Fruit fly (Drosophila melanogaster) whole organism, embryonic: ENCODE data around the gene CG14282.

Experiments
- Atf-2 ChIP-seq: fragments of 200-800 bp; sonication (Bioruptor generic); optimal IDR thresholded peaks from 2 replicates; lab custom pipeline; 2016; ENCODE audit warnings: missing biosample characterization, missing genetic modification characterization
- BtbVII ChIP-seq: fragments of 200-800 bp; sonication (Bioruptor generic); optimal IDR thresholded peaks from 3 replicates; lab custom pipeline; 2017; ENCODE audit warnings: missing biosample characterization, mild to moderate bottlenecking, missing genetic modification characterization
- CG11085 ChIP-seq: fragments of 200-800 bp; sonication (Bioruptor generic); IDR thresholded peaks from 2 replicates; pipeline ENCODE4 v1.3.6; 2022; ENCODE audit warnings: missing biosample characterization, missing genetic modification characterization
- CG13424 ChIP-seq: fragments of 200-800 bp; sonication (Bioruptor generic); optimal IDR thresholded peaks from 2 replicates; lab custom pipeline; 2019; ENCODE audit warnings: missing biosample characterization, mild to moderate bottlenecking, missing genetic modification characterization, moderate library complexity
- CG14014 ChIP-seq: fragments of 200-800 bp; sonication (Bioruptor generic); IDR thresholded peaks from 2 replicates; pipeline ENCODE4 v1.3.6; 2022; ENCODE audit warnings: missing biosample characterization, missing genetic modification characterization
- CG14710 ChIP-seq: fragments of 200-800 bp; sonication (Bioruptor generic); optimal IDR thresholded peaks from 3 replicates; lab custom pipeline; 2019; ENCODE audit warnings: missing biosample characterization, mild to moderate bottlenecking, missing genetic modification characterization, moderate library complexity
- CG15269 ChIP-seq: fragments of 200-800 bp; sonication (Bioruptor generic); optimal IDR thresholded peaks from 2 replicates; lab custom pipeline; 2018; ENCODE audit warnings: missing biosample characterization, mild to moderate bottlenecking, missing genetic modification characterization, moderate library complexity
- CG17359 ChIP-seq: fragments of 200-800 bp; sonication (Bioruptor generic); optimal IDR thresholded peaks from 3 replicates; lab custom pipeline; 2018; ENCODE audit warnings: missing biosample characterization, mild to moderate bottlenecking, missing genetic modification characterization, moderate library complexity
- CG18599 ChIP-seq: fragments of 200-800 bp; sonication (Bioruptor generic); optimal IDR thresholded peaks from 3 replicates; lab custom pipeline; 2017; ENCODE audit warnings: missing biosample characterization, missing genetic modification characterization, mild to moderate bottlenecking, moderate library complexity, missing genetic modification reagents
- CG31388 ChIP-seq: fragments of 200-800 bp; sonication (Bioruptor generic); optimal IDR thresholded peaks from 2 replicates; lab custom pipeline; 2016; ENCODE audit warnings: missing biosample characterization, missing genetic modification characterization
- CG31441 ChIP-seq: fragments of 200-800 bp; sonication (Bioruptor generic); IDR thresholded peaks from 2 replicates; pipeline ENCODE4 v1.3.6; 2022; ENCODE audit warnings: missing biosample characterization, missing genetic modification characterization
- CG32772 ChIP-seq: fragments of 200-800 bp; sonication (Bioruptor generic); IDR thresholded peaks from 2 replicates; pipeline ENCODE4 v1.3.6; 2022; ENCODE audit warnings: missing biosample characterization, missing genetic modification characterization
- CG4424 ChIP-seq: fragments of 200-800 bp; sonication (Bioruptor generic); optimal IDR thresholded peaks from 3 replicates; lab custom pipeline; 2016; ENCODE audit warnings: missing biosample characterization, missing genetic modification characterization
- CG4820 ChIP-seq: fragments of 200-800 bp; sonication (Bioruptor generic); optimal IDR thresholded peaks from 3 replicates; lab custom pipeline; 2016; ENCODE audit warnings: missing biosample characterization, missing genetic modification characterization
- CG4854 ChIP-seq: fragments of 200-800 bp; sonication (Bioruptor generic); optimal IDR thresholded peaks from 2 replicates; lab custom pipeline; 2016; ENCODE audit warnings: missing biosample characterization, missing genetic modification characterization, inconsistent platforms
- CG7987 ChIP-seq: fragments of 200-800 bp; sonication (Bioruptor generic); optimal IDR thresholded peaks from 2 replicates; lab custom pipeline; 2018; ENCODE audit warnings: missing biosample characterization, mild to moderate bottlenecking, missing genetic modification characterization, moderate library complexity
- CG8359 ChIP-seq: fragments of 200-800 bp; sonication (Bioruptor generic); optimal IDR thresholded peaks from 2 replicates; lab custom pipeline; 2017; ENCODE audit warnings: missing biosample characterization, mild to moderate bottlenecking, missing genetic modification characterization, borderline replicate concordance
- CG8944 ChIP-seq: fragments of 200-800 bp; sonication (Bioruptor generic); optimal IDR thresholded peaks from 3 replicates; lab custom pipeline; 2016; ENCODE audit warnings: missing biosample characterization, missing genetic modification characterization
- CG9437 ChIP-seq: fragments of 200-800 bp; sonication (Bioruptor generic); optimal IDR thresholded peaks from 2 replicates; lab custom pipeline; 2018; ENCODE audit warnings: missing biosample characterization, mild to moderate bottlenecking, missing genetic modification characterization
- CG9727 ChIP-seq: fragments of 200-800 bp; sonication (Bioruptor generic); optimal IDR thresholded peaks from 3 replicates; lab custom pipeline; 2017; ENCODE audit warnings: missing biosample characterization, mild to moderate bottlenecking, missing genetic modification characterization
- D19A ChIP-seq: fragments of 200-800 bp; optimal IDR thresholded peaks from 3 replicates; lab custom pipeline; 2019; ENCODE audit warnings: missing biosample characterization, mild to moderate bottlenecking, missing genetic modification characterization, moderate library complexity
- HLHmδ ChIP-seq: fragments of 200-800 bp; sonication (Bioruptor generic); optimal IDR thresholded peaks from 2 replicates; lab custom pipeline; 2018; ENCODE audit warnings: missing biosample characterization, mild to moderate bottlenecking, missing genetic modification characterization, moderate library complexity
- Hr78 ChIP-seq, 2 experiments: fragments of 200-800 bp in 1 of 2; fragments of >200 bp in 1 of 2; sonication (Bioruptor generic) in 1 of 2; optimal IDR thresholded peaks; 2 replicates each; lab custom pipeline; 2017 to 2019; ENCODE audit warnings: missing biosample characterization in 2 of 2, missing genetic modification characterization in 2 of 2, mild to moderate bottlenecking in 1 of 2, moderate library complexity in 1 of 2
- Kr ChIP-seq: fragments of 200-800 bp; sonication (Bioruptor generic); optimal IDR thresholded peaks from 2 replicates; lab custom pipeline; 2017; ENCODE audit warnings: missing biosample characterization, mild to moderate bottlenecking, missing genetic modification characterization
- MESR4 ChIP-seq: fragments of 200-800 bp; sonication (Bioruptor generic); optimal IDR thresholded peaks from 2 replicates; lab custom pipeline; 2018; ENCODE audit warnings: missing biosample characterization, mild to moderate bottlenecking, missing genetic modification characterization, moderate library complexity
- MTF-1 ChIP-seq: fragments of 200-800 bp; sonication (Bioruptor generic); optimal IDR thresholded peaks from 2 replicates; lab custom pipeline; 2018; ENCODE audit warnings: missing biosample characterization, mild to moderate bottlenecking, missing genetic modification characterization, borderline replicate concordance
- NC2β ChIP-seq: fragments of 200-800 bp; sonication (Bioruptor generic); optimal IDR thresholded peaks from 2 replicates; lab custom pipeline; 2016; ENCODE audit warnings: missing biosample characterization, missing genetic modification characterization
- Neu2 ChIP-seq: fragments of 200-800 bp; sonication (Bioruptor generic); optimal IDR thresholded peaks from 3 replicates; lab custom pipeline; 2016; ENCODE audit warnings: missing biosample characterization, missing genetic modification characterization, borderline replicate concordance
- Ptx1 ChIP-seq: fragments of 200-800 bp; sonication (Bioruptor generic); IDR thresholded peaks from 2 replicates; pipeline ENCODE4 v1.3.6; 2022; ENCODE audit warnings: missing biosample characterization, missing genetic modification characterization
- Rx ChIP-seq: fragments of 200-800 bp; sonication (Bioruptor generic); IDR thresholded peaks from 2 replicates; pipeline ENCODE4 v1.3.6; 2022; ENCODE audit warnings: missing biosample characterization, missing genetic modification characterization
- Scr ChIP-seq: fragments of 200-800 bp; sonication (Bioruptor generic); IDR thresholded peaks from 2 replicates; pipeline ENCODE4 v1.3.6; 2022; ENCODE audit warnings: missing biosample characterization, missing genetic modification characterization; ENCODE audit not compliant: partially characterized antibody
- Sox102F ChIP-seq: fragments of 200-800 bp; sonication (Bioruptor generic); optimal IDR thresholded peaks from 2 replicates; lab custom pipeline; 2018; ENCODE audit warnings: missing biosample characterization, mild to moderate bottlenecking, missing genetic modification characterization, moderate library complexity
- Sry-δ ChIP-seq: fragments of 200-800 bp; sonication (Bioruptor generic); optimal IDR thresholded peaks from 2 replicates; lab custom pipeline; 2016; ENCODE audit warnings: missing biosample characterization, missing genetic modification characterization
- Trl ChIP-seq, 3 experiments: fragments of >200 bp in 2 of 3; fragments of 200-800 bp in 1 of 3; sonication (Bioruptor generic) in 1 of 3; optimal IDR thresholded peaks; 2 replicates in 1 of 3; 3 replicates in 2 of 3; lab custom pipeline; 2016 to 2017; ENCODE audit warnings: missing biosample characterization in 1 of 3, missing genetic modification characterization in 1 of 3
- amos ChIP-seq: fragments of 200-800 bp; sonication (Bioruptor generic); IDR thresholded peaks from 2 replicates; pipeline ENCODE4 v1.3.6; 2022; ENCODE audit warnings: missing biosample characterization, missing genetic modification characterization; ENCODE audit not compliant: partially characterized antibody
- bsh ChIP-seq, 2 experiments: fragments of 200-800 bp; sonication (Bioruptor generic); optimal IDR thresholded peaks; 2 replicates each; lab custom pipeline; 2017 to 2018; ENCODE audit warnings: mild to moderate bottlenecking in 2 of 2, missing biosample characterization in 2 of 2, missing genetic modification characterization in 2 of 2, moderate library complexity in 1 of 2
- cas ChIP-seq: fragments of 200-800 bp; sonication (Bioruptor generic); IDR thresholded peaks from 2 replicates; pipeline ENCODE4 v1.3.6; 2022; ENCODE audit warnings: missing biosample characterization, missing genetic modification characterization
- chm ChIP-seq: fragments of 200-800 bp; sonication (Bioruptor generic); IDR thresholded peaks from 2 replicates; pipeline ENCODE4 v1.3.6; 2022; ENCODE audit warnings: missing biosample characterization, missing genetic modification characterization
- ci ChIP-seq: fragments of 200-800 bp; sonication (Bioruptor generic); IDR thresholded peaks from 3 replicates; pipeline ENCODE4 v1.3.6; 2022; ENCODE audit warnings: missing biosample characterization, missing genetic modification characterization
- dmrt99B ChIP-seq: fragments of 200-800 bp; sonication (Bioruptor generic); optimal IDR thresholded peaks from 2 replicates; lab custom pipeline; 2018; ENCODE audit warnings: missing biosample characterization, mild to moderate bottlenecking, missing genetic modification characterization, moderate library complexity
- emc ChIP-seq: fragments of 200-800 bp; sonication (Bioruptor generic); optimal IDR thresholded peaks from 2 replicates; lab custom pipeline; 2016; ENCODE audit warnings: missing biosample characterization, missing genetic modification characterization
- her ChIP-seq: fragments of 200-800 bp; sonication (Bioruptor generic); optimal IDR thresholded peaks from 2 replicates; lab custom pipeline; 2016; ENCODE audit warnings: missing biosample characterization, missing genetic modification characterization
- kay ChIP-seq: fragments of 200-800 bp; sonication (Bioruptor generic); optimal IDR thresholded peaks from 2 replicates; lab custom pipeline; 2016; ENCODE audit warnings: missing biosample characterization, missing genetic modification characterization
- phol ChIP-seq: fragments of 200-800 bp; sonication (Bioruptor generic); optimal IDR thresholded peaks from 3 replicates; lab custom pipeline; 2018; ENCODE audit warnings: missing biosample characterization, mild to moderate bottlenecking, missing genetic modification characterization, moderate library complexity
- pzg ChIP-seq: fragments of 200-800 bp; sonication (Bioruptor generic); optimal IDR thresholded peaks from 3 replicates; lab custom pipeline; 2018; ENCODE audit warnings: missing biosample characterization, mild to moderate bottlenecking, missing genetic modification characterization, moderate library complexity
- row ChIP-seq: fragments of 200-800 bp; sonication (Bioruptor generic); IDR thresholded peaks from 3 replicates; pipeline ENCODE4 v1.3.6; 2022; ENCODE audit warnings: missing biosample characterization, missing genetic modification characterization
- sens ChIP-seq: fragments of 200-800 bp; sonication (Bioruptor generic); peaks from one replicate; lab custom pipeline; 2016; ENCODE audit warnings: missing biosample characterization, missing genetic modification characterization
- wdn ChIP-seq: fragments of 200-800 bp; sonication (Bioruptor generic); IDR thresholded peaks from 2 replicates; pipeline ENCODE4 v1.3.6; 2022; ENCODE audit warnings: missing biosample characterization, missing genetic modification characterization
- zfh1 ChIP-seq: fragments of 200-800 bp; sonication (Bioruptor generic); IDR thresholded peaks from 3 replicates; pipeline ENCODE4 v1.3.6; 2022; ENCODE audit warnings: missing biosample characterization, missing genetic modification characterization

CG14282 gene

dm6 chr3R:19153502-19153983, 23.3 kb upstream of the CG14282 start, which contains the start of gene CG5835 (continued):
- TF ChIP-seq CG8359: peak; percentile 50
- 0 out of 2 replicates have a peak, but pooled peaks have one; percentile 13 for TF ChIP-seq CG14014
- TF ChIP-seq CG4820 (GFP tag; lab: Kevin White, UChicago): no peak
- TF ChIP-seq CG4854: no peak
- peak; percentile 61 for TF ChIP-seq CG7987 (GFP tag; lab: Kevin White, UChicago)
- TF ChIP-seq Ptx1 (GFP tag; lab: Robert Waterston, UW): no peak
- TF ChIP-seq emc (GFP tag; lab: Kevin White, UChicago): no peak
- peak; percentile 26; the same call in 1 of the 2 replicates for TF ChIP-seq CG31441 (GFP tag; lab: Robert Waterston, UW)
- 0 out of 2 replicates have a peak, but pooled peaks have one; percentile 12 for TF ChIP-seq Scr (GFP tag; lab: Robert Waterston, UW)
- TF ChIP-seq Sox102F: peak; percentile 39
- TF ChIP-seq Hr78 (GFP tag; optimal IDR thresholded peaks at IDR 0.05; lab: Kevin White, UChicago): peak in 1 of 2 experiments; percentile 41
- no peak for TF ChIP-seq HLHmδ (GFP tag; lab: Kevin White, UChicago)
- TF ChIP-seq D19A (tag; lab: Kevin White, UChicago): no peak
- no peak for TF ChIP-seq CG32772 (GFP tag; lab: Robert Waterston, UW)
- TF ChIP-seq CG17359 (tag; lab: Kevin White, UChicago): peak; percentile 27
- peak; percentile 28 for TF ChIP-seq CG18599
- TF ChIP-seq her (GFP tag; lab: Kevin White, UChicago): peak; percentile 8
- peak; percentile 63 for TF ChIP-seq row (GFP tag; lab: Robert Waterston, UW)
- peak; percentile 32; the same call in 1 of the 2 replicates for TF ChIP-seq amos
- peak; percentile 72 for TF ChIP-seq ci (GFP tag; lab: Robert Waterston, UW)
- TF ChIP-seq cas (GFP tag; lab: Robert Waterston, UW): no peak
- peak; percentile 38 for TF ChIP-seq BtbVII (GFP tag; lab: Kevin White, UChicago)
- peak in 1 of 2 experiments; percentile 4 for TF ChIP-seq Trl (optimal IDR thresholded peaks at IDR 0.05; lab: Kevin White, UChicago)
- TF ChIP-seq Trl (GFP tag; optimal IDR thresholded peaks at IDR 0.05; lab: Kevin White, UChicago): no peak
- TF ChIP-seq CG11085 (GFP tag; lab: Robert Waterston, UW): 0 out of 2 replicates have a peak, but pooled peaks have one; percentile 23
- peak; percentile 25 for TF ChIP-seq CG13424 (tag; lab: Kevin White, UChicago)
- peak; percentile 34 for TF ChIP-seq kay
- TF ChIP-seq Atf-2: no peak
- no peak for TF ChIP-seq Neu2 (GFP tag; lab: Kevin White, UChicago)
- peak; percentile 14 for TF ChIP-seq MESR4 (GFP tag; lab: Kevin White, UChicago)
- TF ChIP-seq CG31388 (GFP tag; lab: Kevin White, UChicago): no peak
- TF ChIP-seq chm (GFP tag; lab: Robert Waterston, UW): no peak
- TF ChIP-seq Kr (GFP tag; lab: Kevin White, UChicago): no peak
- TF ChIP-seq Rx (GFP tag; lab: Robert Waterston, UW): 0 out of 2 replicates have a peak, but pooled peaks have one; percentile 15
- peak; percentile 1 for TF ChIP-seq CG14710 (tag; lab: Kevin White, UChicago)
- TF ChIP-seq CG9727 (GFP tag; lab: Kevin White, UChicago): no peak
- TF ChIP-seq CG4424 (GFP tag; lab: Kevin White, UChicago): peak; percentile 11
- peak; percentile 37 for TF ChIP-seq CG15269 (tag; lab: Kevin White, UChicago)
- peak; percentile 16 for TF ChIP-seq sens (GFP tag; lab: Kevin White, UChicago)
- TF ChIP-seq bsh (GFP tag; optimal IDR thresholded peaks at IDR 0.05; lab: Kevin White, UChicago): peak; percentile 11 to 29
- TF ChIP-seq MTF-1: peak; percentile 18
- peak; percentile 11 for TF ChIP-seq pzg (GFP tag; lab: Kevin White, UChicago)
- no peak for TF ChIP-seq CG9437
- TF ChIP-seq dmrt99B (tag; lab: Kevin White, UChicago): peak; percentile 22
- TF ChIP-seq wdn (GFP tag; lab: Robert Waterston, UW): no peak
- TF ChIP-seq CG8944 (GFP tag; lab: Kevin White, UChicago): no peak
- no peak for TF ChIP-seq NC2β (GFP tag; lab: Kevin White, UChicago)
- TF ChIP-seq zfh1 (GFP tag; lab: Robert Waterston, UW): no peak; the same call in 2 of the 3 replicates
- TF ChIP-seq phol (tag; lab: Kevin White, UChicago): no peak
- no peak for TF ChIP-seq Sry-δ (GFP tag; lab: Kevin White, UChicago)
